ENCODE assay signal across 2 fruit fly cellular contexts in the genomic region with DNA sequence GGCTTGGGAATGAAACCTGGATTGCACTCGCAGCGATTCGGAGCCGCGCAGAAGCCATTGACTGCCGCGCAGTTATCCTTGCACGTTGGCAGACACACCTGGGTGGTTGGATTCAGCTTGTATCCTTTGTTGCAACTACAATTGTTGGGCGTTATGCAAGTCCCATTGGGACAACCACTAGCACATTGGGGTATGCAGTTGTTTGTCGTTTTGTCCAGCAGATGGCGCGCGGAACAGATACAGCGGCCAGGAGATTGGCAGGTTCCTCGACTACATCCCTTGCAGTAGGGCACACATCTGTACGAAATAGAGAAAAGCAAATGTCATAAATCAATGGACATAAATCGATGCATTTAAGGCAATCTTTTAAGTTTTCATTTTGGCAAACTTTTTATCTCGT.
TF ChIP-seq lines count a peak whose summit lies in the region.

No protein-coding gene starts in this region.

- TF ChIP-seq CTCF in S2 (optimal IDR thresholded peaks at IDR 0.05; lab: Kevin White, UChicago): peak; percentile 79 to 86
- TF ChIP-seq CTCF in whole organism, embryonic (GFP tag; optimal IDR thresholded peaks at IDR 0.05; lab: Kevin White, UChicago): peak; percentile 70

TF ChIP-seq in whole organism, embryonic, 481 proteins besides CTCF, POLR2A, EP300 and RAD21:
- no peak for TF ChIP-seq CG8924 (tag; optimal IDR thresholded peaks at IDR 0.05; lab: Kevin White, UChicago)
- TF ChIP-seq CG31224 (GFP tag; IDR thresholded peaks at IDR 0.05; lab: Robert Waterston, UW): no peak
- no peak for TF ChIP-seq dimm (GFP tag; IDR thresholded peaks at IDR 0.05; lab: Robert Waterston, UW)
- no peak for TF ChIP-seq Dip3 (GFP tag; optimal IDR thresholded peaks at IDR 0.05; lab: Kevin White, UChicago)
- no peak for TF ChIP-seq hth (optimal IDR thresholded peaks at IDR 0.05; lab: Kevin White, UChicago)
- no peak for TF ChIP-seq sisA (GFP tag; IDR thresholded peaks at IDR 0.05; lab: Robert Waterston, UW)
- no peak for TF ChIP-seq cwo (GFP tag; optimal IDR thresholded peaks at IDR 0.05; lab: Kevin White, UChicago)
- TF ChIP-seq phol (tag; optimal IDR thresholded peaks at IDR 0.05; lab: Kevin White, UChicago): no peak
- TF ChIP-seq bsh (GFP tag; optimal IDR thresholded peaks at IDR 0.05; lab: Kevin White, UChicago): no peak
- TF ChIP-seq BEAF-32 (GFP tag; optimal IDR thresholded peaks at IDR 0.05; lab: Kevin White, UChicago): no peak
- no peak for TF ChIP-seq Oaz (GFP tag; IDR thresholded peaks at IDR 0.05; lab: Robert Waterston, UW)
- no peak for TF ChIP-seq CG34422 (GFP tag; IDR thresholded peaks at IDR 0.05; lab: Robert Waterston, UW)
- no peak for TF ChIP-seq bbx (GFP tag; IDR thresholded peaks at IDR 0.05; lab: Robert Waterston, UW; ENCODE audit: partially characterized antibody)
- TF ChIP-seq ftz-f1 (GFP tag; optimal IDR thresholded peaks at IDR 0.05; lab: Kevin White, UChicago): no peak
- TF ChIP-seq CG8290 (GFP tag; optimal IDR thresholded peaks at IDR 0.05; lab: Kevin White, UChicago): no peak
- no peak for TF ChIP-seq CG8290 (tag; optimal IDR thresholded peaks at IDR 0.05; lab: Kevin White, UChicago)
- TF ChIP-seq sima (GFP tag; optimal IDR thresholded peaks at IDR 0.05; lab: Kevin White, UChicago): no peak
- no peak for TF ChIP-seq Bdp1 (GFP tag; optimal IDR thresholded peaks at IDR 0.05; lab: Kevin White, UChicago)
- TF ChIP-seq hkb (optimal IDR thresholded peaks at IDR 0.05; lab: Kevin White, UChicago): no peak
- no peak for TF ChIP-seq hkb (GFP tag; IDR thresholded peaks at IDR 0.05; lab: Robert Waterston, UW)
- TF ChIP-seq rib (GFP tag; IDR thresholded peaks at IDR 0.05; lab: Robert Waterston, UW): no peak
- TF ChIP-seq CG4328 (GFP tag; optimal IDR thresholded peaks at IDR 0.05; lab: Kevin White, UChicago): no peak
